Worm (Caenorhabditis elegans) whole organism, L4 larva: ENCODE data around the gene sul-1.

Experiments
- egl-27 ChIP-seq: sonication (generic microtip); optimal IDR thresholded peaks from 3 replicates; lab custom pipeline; 2017; ENCODE audit warnings: missing biosample characterization, missing genetic modification reagents, missing genetic modification characterization
- ztf-11 ChIP-seq: fragments of 150-350 bp; optimal IDR thresholded peaks from 2 replicates; lab custom pipeline; 2014; ENCODE audit warnings: missing biosample characterization, missing genetic modification characterization

- TF ChIP-seq egl-27, result no peak
- no peak for TF ChIP-seq ztf-11 (tag; lab: Kevin White, UChicago)
Observed at ce11 chrX:3283189-3283588, 12.5 kb upstream of the sul-1 start.
